4 worm cellular contexts compared by ENCODE assay signal in the genomic region with DNA sequence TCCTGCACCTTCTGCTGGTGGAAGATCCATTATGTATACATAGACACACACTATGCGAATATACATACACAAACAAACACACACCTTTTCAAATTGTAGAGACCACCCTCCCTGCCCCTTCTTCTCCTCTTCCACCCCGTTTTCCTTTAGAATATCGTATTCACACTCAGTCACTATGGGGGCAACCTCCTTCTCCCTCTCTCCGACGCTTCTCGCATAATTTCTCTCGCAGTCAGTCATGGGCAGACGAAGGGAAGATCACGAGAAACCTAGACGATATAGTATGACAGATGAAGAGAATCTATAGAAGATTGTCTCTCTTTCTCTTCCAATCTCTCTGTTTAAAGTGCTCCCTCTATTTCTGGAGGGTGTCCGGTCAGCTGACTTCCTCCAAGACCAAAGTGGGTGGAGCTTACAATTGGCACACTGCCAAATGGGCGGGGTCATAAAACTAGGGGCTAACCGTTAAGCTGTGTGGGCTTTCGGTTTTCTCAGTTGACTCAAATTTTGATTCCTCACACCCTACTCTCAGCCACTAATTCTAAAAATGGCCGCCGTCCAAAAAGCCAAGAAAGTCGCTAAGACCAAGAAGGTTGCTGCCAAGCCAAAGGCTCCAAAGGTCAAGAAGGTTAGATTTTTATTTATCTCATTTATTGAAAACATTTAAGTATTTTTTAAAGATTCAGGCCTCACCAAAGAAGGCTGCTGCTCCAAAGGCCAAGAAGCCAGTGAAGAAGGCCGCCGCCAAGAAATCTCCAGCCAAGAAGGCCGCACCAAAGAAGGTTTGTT.
TF ChIP-seq lines count a peak whose summit lies in the region.

Gene hil-7, plus strand, starts transcription at position 446 of the 789 bp plus-strand sequence.

TF ChIP-seq in whole organism, L2 larva, 48 proteins besides CTCF, POLR2A, EP300 and RAD21 (continues in another document):
- TF ChIP-seq nhr-21 (tag; optimal IDR thresholded peaks at IDR 0.05; lab: Kevin White, UChicago) (no peak), egl-27 (tag; optimal IDR thresholded peaks at IDR 0.05; lab: Kevin White, UChicago) (peak; percentile 40), sma-9 (GFP tag; optimal IDR thresholded peaks at IDR 0.05; lab: Kevin White, UChicago) (peak; percentile 57), sma-9 (tag; optimal IDR thresholded peaks at IDR 0.05; lab: Kevin White, UChicago) (no peak), nhr-77 (tag; optimal IDR thresholded peaks at IDR 0.05; lab: Kevin White, UChicago) (no peak), lsy-2 (tag; optimal IDR thresholded peaks at IDR 0.05; lab: Kevin White, UChicago) (peak in 1 of 2 experiments; percentile 72), peb-1 (tag; optimal IDR thresholded peaks at IDR 0.05; lab: Kevin White, UChicago) (no peak), alr-1 (tag; optimal IDR thresholded peaks at IDR 0.05; lab: Kevin White, UChicago) (no peak), mdl-1 (tag; optimal IDR thresholded peaks at IDR 0.05; lab: Kevin White, UChicago) (no peak), blmp-1 (tag; optimal IDR thresholded peaks at IDR 0.05; lab: Kevin White, UChicago; ENCODE audit: insufficient read depth) (no peak), aly-2 (tag; optimal IDR thresholded peaks at IDR 0.05; lab: Kevin White, UChicago) (no peak), gmeb-1 (tag; optimal IDR thresholded peaks at IDR 0.05; lab: Kevin White, UChicago) (peak; percentile 44), unc-55 (GFP tag; optimal IDR thresholded peaks at IDR 0.05; lab: Kevin White, UChicago) (no peak), lin-13 (GFP tag; optimal IDR thresholded peaks at IDR 0.05; lab: Kevin White, UChicago) (peak; percentile 35), ama-1 (optimal IDR thresholded peaks at IDR 0.05; lab: Kevin White, UChicago) (no peak), nhr-10 (tag; optimal IDR thresholded peaks at IDR 0.05; lab: Kevin White, UChicago) (no peak), elt-3 (tag; optimal IDR thresholded peaks at IDR 0.05; lab: Kevin White, UChicago) (no peak), sma-3 (GFP tag; optimal IDR thresholded peaks at IDR 0.05; lab: Kevin White, UChicago) (no peak), fos-1 (tag; optimal IDR thresholded peaks at IDR 0.05; lab: Kevin White, UChicago) (no peak), mbf-1 (tag; optimal IDR thresholded peaks at IDR 0.05; lab: Kevin White, UChicago) (no peak), lin-39 (tag; optimal IDR thresholded peaks at IDR 0.05; lab: Kevin White, UChicago) (no peak)

TF ChIP-seq in whole organism, L4 larva, 104 proteins besides CTCF, POLR2A, EP300 and RAD21 (continues in another document):
- peak in 1 of 2 experiments; percentile 70 for TF ChIP-seq unc-62 (GFP tag; optimal IDR thresholded peaks at IDR 0.05 in 1 of 2; lab: Kevin White, UChicago)
- TF ChIP-seq unc-62 (tag; optimal IDR thresholded peaks at IDR 0.05; lab: Kevin White, UChicago) = no peak
- TF ChIP-seq ZK337.2 (GFP tag; IDR thresholded peaks at IDR 0.05; lab: Robert Waterston, UW) = no peak
- TF ChIP-seq nhr-77 (tag; optimal IDR thresholded peaks at IDR 0.05; lab: Kevin White, UChicago) = no peak
- no peak for TF ChIP-seq arid-1 (GFP tag; conservative IDR thresholded peaks at IDR 0.05; lab: Robert Waterston, UW)
- no peak for TF ChIP-seq ZK546.5 (tag; optimal IDR thresholded peaks at IDR 0.05; lab: Kevin White, UChicago)
- no peak for TF ChIP-seq nhr-11 (tag; optimal IDR thresholded peaks at IDR 0.05; lab: Kevin White, UChicago)
- TF ChIP-seq dpl-1 (GFP tag; optimal IDR thresholded peaks at IDR 0.05; lab: Kevin White, UChicago) = no peak
- no peak for TF ChIP-seq ceh-28 (tag; optimal IDR thresholded peaks at IDR 0.05; lab: Kevin White, UChicago)
- TF ChIP-seq mdt-29 (GFP tag; IDR thresholded peaks at IDR 0.05; lab: Robert Waterston, UW) = no peak
- TF ChIP-seq T26A8.4 (GFP tag; IDR thresholded peaks at IDR 0.05; lab: Robert Waterston, UW) = no peak
- peak in 1 of 2 experiments; percentile 35 for TF ChIP-seq lsy-2 (tag; optimal IDR thresholded peaks at IDR 0.05; lab: Kevin White, UChicago)
- no peak for TF ChIP-seq D1046.2 (GFP tag; IDR thresholded peaks at IDR 0.05; lab: Robert Waterston, UW)
- no peak for TF ChIP-seq nhr-76 (tag; optimal IDR thresholded peaks at IDR 0.05; lab: Kevin White, UChicago)
- TF ChIP-seq Y75B8A.6 (GFP tag; IDR thresholded peaks at IDR 0.05; lab: Robert Waterston, UW) = no peak
- no peak for TF ChIP-seq dmd-9 (GFP tag; IDR thresholded peaks at IDR 0.05; lab: Robert Waterston, UW)
- TF ChIP-seq mep-1 (tag; optimal IDR thresholded peaks at IDR 0.05; lab: Kevin White, UChicago) = peak; percentile 62
- TF ChIP-seq nhr-6 (tag; optimal IDR thresholded peaks at IDR 0.05; lab: Kevin White, UChicago) = no peak
- no peak for TF ChIP-seq nhr-237 (tag; optimal IDR thresholded peaks at IDR 0.05; lab: Kevin White, UChicago)
- TF ChIP-seq hlh-11 (tag; optimal IDR thresholded peaks at IDR 0.05; lab: Kevin White, UChicago) = peak; percentile 47
- TF ChIP-seq tra-1 (GFP tag; IDR thresholded peaks at IDR 0.05; lab: Robert Waterston, UW) = no peak
- TF ChIP-seq snpc-1.2 (GFP tag; IDR thresholded peaks at IDR 0.05; lab: Robert Waterston, UW) = no peak

TF ChIP-seq in whole organism, late embryonic, 69 proteins besides CTCF, POLR2A, EP300 and RAD21 (continues in another document):
- TF ChIP-seq pax-1 (tag; optimal IDR thresholded peaks at IDR 0.05; lab: Kevin White, UChicago) = peak; percentile 9
- TF ChIP-seq syd-9 (tag; optimal IDR thresholded peaks at IDR 0.05; lab: Kevin White, UChicago) = peak; percentile 59
- TF ChIP-seq ets-4 (tag; optimal IDR thresholded peaks at IDR 0.05; lab: Kevin White, UChicago) = peak; percentile 53
- peak; percentile 94 for TF ChIP-seq nfya-1 (tag; optimal IDR thresholded peaks at IDR 0.05; lab: Kevin White, UChicago)
- TF ChIP-seq hlh-15 (tag; optimal IDR thresholded peaks at IDR 0.05; lab: Kevin White, UChicago) = no peak
- TF ChIP-seq ceh-31 (tag; optimal IDR thresholded peaks at IDR 0.05; lab: Kevin White, UChicago) = peak; percentile 96
- TF ChIP-seq tbx-7 (tag; optimal IDR thresholded peaks at IDR 0.05; lab: Kevin White, UChicago) = no peak
- TF ChIP-seq ceh-19 (GFP tag; optimal IDR thresholded peaks at IDR 0.05; lab: Kevin White, UChicago) = peak; percentile 86
- TF ChIP-seq unc-42 (tag; optimal IDR thresholded peaks at IDR 0.05; lab: Kevin White, UChicago) = peak; percentile 82
- peak; percentile 47 for TF ChIP-seq unc-86 (tag; optimal IDR thresholded peaks at IDR 0.05; lab: Kevin White, UChicago)
- TF ChIP-seq fkh-10 (GFP tag; optimal IDR thresholded peaks at IDR 0.05; lab: Kevin White, UChicago) = peak; percentile 27
- TF ChIP-seq hlh-6 (tag; optimal IDR thresholded peaks at IDR 0.05; lab: Kevin White, UChicago) = peak; percentile 68
- no peak for TF ChIP-seq zip-5 (tag; optimal IDR thresholded peaks at IDR 0.05; lab: Kevin White, UChicago)
- TF ChIP-seq lim-6 (tag; optimal IDR thresholded peaks at IDR 0.05; lab: Kevin White, UChicago) = peak; percentile 42
- TF ChIP-seq fax-1 (tag; optimal IDR thresholded peaks at IDR 0.05; lab: Kevin White, UChicago) = no peak
- TF ChIP-seq elt-4 (tag; optimal IDR thresholded peaks at IDR 0.05; lab: Kevin White, UChicago) = no peak
- TF ChIP-seq ceh-34 (tag; optimal IDR thresholded peaks at IDR 0.05; lab: Kevin White, UChicago) = peak; percentile 96
- TF ChIP-seq unc-55 (GFP tag; optimal IDR thresholded peaks at IDR 0.05; lab: Kevin White, UChicago) = peak; percentile 97
- no peak for TF ChIP-seq Y22D7AL.16 (tag; optimal IDR thresholded peaks at IDR 0.05; lab: Kevin White, UChicago)
- TF ChIP-seq ceh-14 (tag; optimal IDR thresholded peaks at IDR 0.05; lab: Kevin White, UChicago) = no peak
- no peak for TF ChIP-seq pag-3 (tag; optimal IDR thresholded peaks at IDR 0.05; lab: Kevin White, UChicago; ENCODE audit: borderline replicate concordance)
- peak; percentile 98 for TF ChIP-seq pros-1 (tag; optimal IDR thresholded peaks at IDR 0.05; lab: Kevin White, UChicago)
- peak; percentile 98 for TF ChIP-seq hlh-30 (tag; optimal IDR thresholded peaks at IDR 0.05; lab: Kevin White, UChicago; ENCODE audit: insufficient read depth)

TF ChIP-seq in whole organism, mixed stage, embryonic, 35 proteins besides CTCF, POLR2A, EP300 and RAD21 (continues in another document):
- TF ChIP-seq ztf-11 (tag; optimal IDR thresholded peaks at IDR 0.05; lab: Kevin White, UChicago) (peak; percentile 82), unc-120 (tag; optimal IDR thresholded peaks at IDR 0.05; lab: Kevin White, UChicago; ENCODE audit: poor library complexity, severe bottlenecking) (peak; percentile 100), ham-2 (GFP tag; optimal IDR thresholded peaks at IDR 0.05; lab: Kevin White, UChicago) (peak; percentile 96), sem-2 (GFP tag; optimal IDR thresholded peaks at IDR 0.05; lab: Kevin White, UChicago) (no peak), elt-3 (tag; optimal IDR thresholded peaks at IDR 0.05; lab: Kevin White, UChicago) (no peak), nhr-237 (tag; optimal IDR thresholded peaks at IDR 0.05; lab: Kevin White, UChicago) (peak; percentile 59), ces-1 (GFP tag; optimal IDR thresholded peaks at IDR 0.05; lab: Kevin White, UChicago) (peak; percentile 89), mep-1 (tag; optimal IDR thresholded peaks at IDR 0.05; lab: Kevin White, UChicago) (peak; percentile 44), snpc-4 (tag; optimal IDR thresholded peaks at IDR 0.05; lab: Kevin White, UChicago) (no peak), hlh-1 (tag; optimal IDR thresholded peaks at IDR 0.05; lab: Kevin White, UChicago) (peak; percentile 90), mls-2 (tag; optimal IDR thresholded peaks at IDR 0.05; lab: Kevin White, UChicago) (peak; percentile 79), blmp-1 (tag; optimal IDR thresholded peaks at IDR 0.05; lab: Kevin White, UChicago) (peak; percentile 29), cnd-1 (tag; optimal IDR thresholded peaks at IDR 0.05; lab: Kevin White, UChicago) (peak; percentile 58), mab-5 (tag; optimal IDR thresholded peaks at IDR 0.05; lab: Kevin White, UChicago) (peak; percentile 73), lsy-2 (tag; optimal IDR thresholded peaks at IDR 0.05; lab: Kevin White, UChicago) (peak; percentile 74), unc-39 (tag; optimal IDR thresholded peaks at IDR 0.05; lab: Kevin White, UChicago) (peak; percentile 79), ceh-43 (GFP tag; optimal IDR thresholded peaks at IDR 0.05; lab: Kevin White, UChicago) (peak; percentile 34), M03D4.4 (tag; optimal IDR thresholded peaks at IDR 0.05; lab: Kevin White, UChicago) (peak; percentile 28), elt-1 (tag; optimal IDR thresholded peaks at IDR 0.05; lab: Kevin White, UChicago; ENCODE audit: borderline replicate concordance, insufficient read depth) (no peak), unc-62 (GFP tag; optimal IDR thresholded peaks at IDR 0.05; lab: Kevin White, UChicago) (peak; percentile 88), drap-1 (GFP tag; optimal IDR thresholded peaks at IDR 0.05; lab: Kevin White, UChicago) (peak; percentile 65), pha-4 (tag; optimal IDR thresholded peaks at IDR 0.05; lab: Kevin White, UChicago) (peak; percentile 93), zip-8 (tag; optimal IDR thresholded peaks at IDR 0.05; lab: Kevin White, UChicago) (no peak), sptf-1 (tag; optimal IDR thresholded peaks at IDR 0.05; lab: Kevin White, UChicago) (peak; percentile 58), lin-13 (tag; optimal IDR thresholded peaks at IDR 0.05; lab: Kevin White, UChicago) (no peak), lin-32 (GFP tag; optimal IDR thresholded peaks at IDR 0.05; lab: Kevin White, UChicago) (peak; percentile 7)
